Fruit fly (Drosophila melanogaster) S2 (cell line): ENCODE data around the gene CG34307.

Experiments
- CG8478 ChIP-seq: fragments of >200 bp; optimal IDR thresholded peaks from 2 replicates; lab custom pipeline; 2018
- CTCF ChIP-seq, 2 experiments: fragments of >200 bp; optimal IDR thresholded peaks; 2 replicates each; lab custom pipeline; 2018

CG34307 gene

DNA sequence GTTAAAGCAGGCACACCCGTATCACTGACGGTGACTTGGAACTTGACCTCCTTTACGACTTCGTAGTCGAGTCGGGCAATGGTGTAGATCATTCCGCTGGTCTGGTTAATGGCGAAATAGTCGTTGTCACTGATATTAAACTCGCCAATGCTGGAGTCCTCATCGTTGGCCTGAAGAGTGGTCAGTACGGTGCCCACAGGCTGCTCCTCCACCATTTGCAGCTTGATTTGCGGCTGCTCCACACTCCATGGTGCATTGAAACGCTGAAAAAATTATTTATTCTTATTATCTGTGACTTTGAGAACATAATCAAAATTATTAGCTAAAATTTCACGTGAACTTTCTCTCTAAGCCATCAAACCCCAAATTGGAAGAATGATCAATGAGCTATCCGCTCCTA, at the start of gene CG34307:
TSS of gene CG34307 (plus strand) at position 301 of the 400 bp plus-strand sequence.
- no peak for TF ChIP-seq CTCF (optimal IDR thresholded peaks at IDR 0.05; lab: Kevin White, UChicago)
- TF ChIP-seq CG8478 (lab: Kevin White, UChicago) = no peak

DNA sequence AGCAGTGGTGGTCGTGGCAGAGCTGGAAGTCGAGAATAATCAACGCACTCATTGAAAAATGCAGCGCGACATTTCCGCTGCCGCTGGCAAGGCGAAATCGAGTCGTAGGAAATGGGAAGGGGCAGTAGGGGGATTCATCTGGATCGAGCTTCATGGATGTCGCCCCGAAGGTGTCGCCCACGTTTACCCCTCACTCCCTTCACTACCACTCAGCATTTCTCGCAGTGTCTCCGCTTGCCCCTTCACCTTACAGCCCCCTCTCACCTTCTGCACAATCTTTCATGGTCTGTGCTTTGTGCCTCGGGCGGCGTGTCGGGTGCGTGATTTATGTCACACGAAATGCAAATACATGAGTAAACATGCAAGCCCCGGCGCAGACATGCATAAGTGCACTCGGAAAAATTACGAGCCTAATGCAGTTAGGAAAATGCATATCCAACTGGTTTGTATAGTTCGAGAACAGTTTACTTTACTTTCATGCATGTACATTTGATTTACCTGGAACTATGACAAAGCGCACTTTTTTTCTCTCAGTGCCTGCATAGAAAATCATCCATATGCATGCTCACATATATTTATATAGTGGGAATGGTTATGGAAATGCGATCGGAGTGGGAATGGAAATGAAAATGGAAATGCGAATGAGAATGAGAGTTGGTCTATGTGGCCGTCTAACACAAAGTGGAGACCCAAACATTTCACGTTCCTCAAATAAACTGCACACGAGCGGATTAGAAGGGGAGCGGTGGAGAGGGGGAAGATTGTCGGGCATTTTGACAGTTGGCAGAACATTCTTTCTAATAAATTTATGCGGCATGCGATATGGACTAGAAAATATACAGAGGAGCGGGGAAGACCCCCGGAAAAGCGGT, 47.8 kb upstream of the CG34307 start:
- no peak for TF ChIP-seq CTCF (optimal IDR thresholded peaks at IDR 0.05; lab: Kevin White, UChicago)
- TF ChIP-seq CG8478 (lab: Kevin White, UChicago) = no peak

DNA sequence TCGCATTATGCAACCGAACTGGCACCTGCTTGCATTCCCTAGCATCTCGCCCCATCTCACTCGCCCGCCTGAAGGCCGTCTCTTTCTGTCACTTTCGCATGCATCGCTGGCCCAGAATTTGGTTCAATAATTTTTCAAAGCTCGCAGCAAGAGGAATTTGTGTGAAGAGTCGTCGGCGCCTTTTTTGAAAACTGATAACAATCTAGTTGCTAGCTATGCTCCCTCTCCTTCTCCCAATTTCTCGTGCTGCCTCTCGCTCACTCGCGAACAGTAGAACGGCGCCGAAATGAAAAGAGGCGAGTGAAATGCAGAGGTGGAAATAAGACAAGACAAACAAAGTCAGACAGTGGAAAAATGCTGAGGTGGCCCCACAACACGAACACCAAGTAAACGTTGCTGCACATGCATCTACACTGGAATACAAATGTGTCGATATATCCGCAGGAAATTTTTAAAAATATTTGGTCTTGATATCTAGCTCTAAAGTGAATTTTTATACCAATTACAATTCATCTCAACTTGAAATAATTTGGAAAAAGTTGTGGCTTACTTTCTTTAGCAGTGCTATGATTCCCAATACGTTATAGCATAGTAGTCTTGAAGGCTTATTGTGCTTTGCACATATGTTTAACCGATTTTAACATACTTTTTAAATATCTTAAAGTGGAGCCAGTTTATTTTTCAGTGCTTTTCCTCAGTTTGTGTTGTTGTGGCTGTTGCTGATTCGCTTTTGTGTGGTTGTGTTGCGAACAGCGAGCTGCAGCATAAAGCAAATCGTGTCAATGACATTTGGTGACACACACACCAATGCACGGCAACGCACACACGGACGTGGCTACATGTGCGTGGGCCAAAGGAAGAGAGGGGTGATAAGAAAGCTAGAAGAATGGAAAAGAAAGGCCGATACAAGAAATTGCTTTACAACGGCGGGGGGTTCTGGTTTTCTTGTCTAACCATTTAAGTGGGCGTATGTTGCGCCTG, 46.2 kb upstream of the CG34307 start:
- TF ChIP-seq CG8478 (lab: Kevin White, UChicago) (no peak), CTCF (optimal IDR thresholded peaks at IDR 0.05; lab: Kevin White, UChicago) (no peak)

DNA sequence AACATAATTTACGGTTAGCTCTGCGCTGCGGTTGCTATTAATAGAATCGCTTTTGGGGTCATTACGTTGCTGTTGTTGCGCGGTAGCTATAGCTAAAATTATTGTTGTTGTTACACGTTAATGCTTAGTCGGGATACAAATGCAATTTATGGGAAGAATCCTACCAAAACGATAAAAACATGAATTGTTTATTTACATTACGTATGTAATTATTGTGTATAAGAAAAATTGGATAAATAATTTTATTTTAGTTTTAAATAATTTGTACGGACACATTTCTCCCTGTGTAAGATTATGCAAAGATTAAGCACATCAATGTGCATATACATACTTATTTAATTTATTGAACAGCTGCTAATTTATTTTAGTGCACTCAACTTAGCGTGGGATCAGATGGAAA, 45.4 kb upstream of the CG34307 start:
- TF ChIP-seq CTCF (optimal IDR thresholded peaks at IDR 0.05; lab: Kevin White, UChicago) (no peak), CG8478 (lab: Kevin White, UChicago) (no peak)

DNA sequence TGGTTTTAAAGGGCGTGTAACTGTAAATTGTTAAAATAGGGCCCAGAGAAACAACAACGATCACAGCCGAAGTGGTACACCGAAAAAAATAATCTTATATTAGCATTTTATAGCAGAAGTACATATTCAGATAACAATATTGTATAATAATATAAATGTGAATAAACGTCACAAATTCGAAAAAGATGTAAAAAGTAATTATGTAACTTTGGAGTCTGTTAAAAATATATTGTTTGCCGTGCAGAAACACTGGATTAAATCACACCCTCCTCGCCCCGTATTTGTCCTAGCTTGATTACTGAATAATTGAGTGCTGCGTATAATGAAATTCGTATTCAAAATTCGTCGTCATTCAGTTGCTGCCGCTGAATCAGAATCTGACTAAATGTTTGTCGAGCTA, 42.2 kb upstream of the CG34307 start:
- TF ChIP-seq CG8478 (lab: Kevin White, UChicago) = no peak
- TF ChIP-seq CTCF (optimal IDR thresholded peaks at IDR 0.05; lab: Kevin White, UChicago) = no peak

DNA sequence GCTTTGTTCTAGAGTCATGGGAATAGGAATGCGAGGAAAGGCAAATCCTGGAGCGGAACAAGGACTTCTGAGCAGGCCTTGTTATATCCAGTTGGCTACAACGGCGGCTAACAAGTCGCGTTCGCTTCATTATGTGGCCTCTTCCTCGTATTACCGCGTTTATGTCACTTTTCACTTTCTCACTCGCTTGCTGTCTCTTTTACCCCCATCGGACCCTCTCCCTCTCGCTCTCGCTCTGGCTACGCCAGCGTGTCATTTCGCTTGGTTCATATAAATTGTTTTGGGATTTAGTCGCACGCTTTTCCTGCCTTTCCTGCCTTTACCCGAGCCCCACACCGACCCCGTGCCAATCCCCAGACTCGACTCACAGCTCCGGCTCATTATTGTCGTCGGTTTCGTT, 41.1 kb upstream of the CG34307 start:
- TF ChIP-seq CG8478 (lab: Kevin White, UChicago) = no peak
- TF ChIP-seq CTCF (optimal IDR thresholded peaks at IDR 0.05; lab: Kevin White, UChicago) = no peak

DNA sequence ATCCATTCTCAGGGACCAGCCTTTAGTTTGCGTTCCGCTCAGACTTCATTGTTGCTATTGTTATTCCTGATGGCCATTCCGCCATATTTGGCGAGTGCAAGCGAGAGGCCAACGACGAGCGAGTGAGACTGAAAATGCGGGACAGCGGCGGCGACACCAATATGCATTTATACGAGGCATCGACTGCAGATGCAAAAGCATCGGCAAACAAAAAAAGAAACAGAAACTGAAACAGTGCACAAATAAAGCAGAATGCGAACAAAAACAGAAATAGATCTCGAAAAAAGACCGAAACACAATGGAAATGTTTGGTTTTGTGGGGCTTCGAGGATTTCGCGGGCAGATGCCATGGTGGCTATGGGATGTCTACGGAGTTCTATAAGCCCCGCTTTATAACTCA, 38.3 kb upstream of the CG34307 start:
- no peak for TF ChIP-seq CG8478 (lab: Kevin White, UChicago)
- no peak for TF ChIP-seq CTCF (optimal IDR thresholded peaks at IDR 0.05; lab: Kevin White, UChicago)

DNA sequence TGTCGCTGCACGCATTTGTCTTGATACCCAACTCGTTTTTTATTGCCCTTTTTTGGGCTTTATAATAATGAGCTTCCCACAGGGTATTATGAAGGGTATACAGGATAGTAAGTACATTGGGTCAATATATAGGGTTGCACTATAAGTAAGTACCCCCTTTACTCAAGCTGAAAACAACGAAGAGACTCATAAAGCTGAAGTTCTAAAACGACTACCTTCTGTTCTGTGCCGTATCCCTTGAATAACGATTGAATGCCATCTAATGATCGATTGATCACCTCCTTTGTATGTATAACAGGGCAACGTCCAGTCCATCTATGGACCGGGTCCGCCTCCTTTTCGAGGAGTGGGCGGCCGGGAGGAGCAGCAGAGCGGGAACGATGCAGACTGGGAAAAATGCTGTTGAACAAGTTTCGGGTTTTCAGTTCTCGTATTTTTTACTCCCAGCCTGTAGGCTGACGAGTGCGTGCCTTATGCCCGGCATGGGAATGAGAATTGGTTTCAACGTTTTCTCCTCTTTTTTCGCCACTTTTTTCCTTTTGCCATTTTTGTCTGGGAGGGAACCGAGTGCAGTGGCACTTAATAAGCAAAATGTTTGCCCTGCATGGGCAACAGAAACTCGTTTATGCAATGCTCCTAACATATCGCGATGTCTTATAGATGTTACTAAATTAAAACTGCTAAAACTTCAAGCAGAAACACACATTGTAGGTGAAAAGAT, 37.7 kb upstream of the CG34307 start:
- TF ChIP-seq CG8478 (lab: Kevin White, UChicago) (no peak), CTCF (optimal IDR thresholded peaks at IDR 0.05; lab: Kevin White, UChicago) (no peak)

DNA sequence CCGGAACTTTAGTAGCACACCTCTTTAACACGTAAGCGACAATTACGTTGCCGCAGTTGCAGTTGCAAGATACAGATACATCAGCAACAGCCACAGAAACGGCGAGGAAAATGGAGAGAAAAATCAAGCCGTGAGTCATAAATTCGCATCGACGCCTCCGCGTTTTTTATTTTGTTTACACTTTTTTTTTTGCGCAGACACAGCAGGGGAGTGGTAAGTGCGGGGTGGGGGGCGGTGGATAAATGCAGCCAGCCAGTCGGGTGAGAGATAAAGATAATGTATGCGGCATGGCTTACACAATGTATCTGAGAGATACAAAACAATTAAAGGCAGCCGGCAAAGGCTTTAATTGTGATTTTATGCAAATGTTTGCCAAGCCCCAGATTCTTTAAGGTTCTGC, 32.2 kb upstream of the CG34307 start:
- TF ChIP-seq CTCF (optimal IDR thresholded peaks at IDR 0.05; lab: Kevin White, UChicago) (no peak), CG8478 (lab: Kevin White, UChicago) (no peak)

DNA sequence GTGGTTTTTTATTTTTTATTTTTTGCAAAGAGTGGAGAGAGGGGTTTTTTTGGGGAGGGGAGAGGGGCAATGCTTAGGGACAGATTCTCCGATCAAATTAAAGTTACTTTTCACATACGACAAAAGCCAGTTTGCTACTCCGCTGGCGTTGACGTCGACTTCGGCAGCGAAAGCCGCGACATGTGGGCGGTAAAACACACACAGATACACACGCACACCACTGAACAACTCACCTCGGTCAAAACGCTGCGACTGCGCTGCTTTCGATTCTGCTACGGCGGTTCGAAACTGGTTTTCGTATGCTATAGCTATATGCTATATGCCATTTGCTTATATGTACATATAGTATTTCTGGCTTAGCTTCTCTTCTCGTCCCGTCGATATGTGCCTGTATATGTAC, 28.8 kb upstream of the CG34307 start:
- no peak for TF ChIP-seq CTCF (optimal IDR thresholded peaks at IDR 0.05; lab: Kevin White, UChicago)
- TF ChIP-seq CG8478 (lab: Kevin White, UChicago) = no peak

DNA sequence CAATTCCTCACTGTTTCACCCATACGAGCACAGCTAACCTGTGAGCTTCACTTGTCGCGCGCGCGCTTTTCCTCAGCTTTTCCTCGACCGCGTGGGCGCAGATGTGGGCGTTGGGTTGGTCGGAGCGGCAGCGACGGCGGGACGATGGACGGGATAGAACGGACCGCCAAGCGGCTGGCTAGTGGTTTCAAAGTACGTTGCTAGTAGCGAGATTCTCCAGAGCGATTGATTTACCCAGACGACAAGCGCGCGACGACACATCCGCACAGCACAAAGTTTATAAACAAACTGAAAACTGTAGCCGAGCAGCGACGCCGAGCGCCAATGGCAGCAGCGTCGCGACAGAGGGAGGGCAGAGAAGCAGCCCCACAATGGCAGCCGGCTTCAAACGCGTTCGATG, 28.2 kb upstream of the CG34307 start, which contains the start of gene CG6959:
TSS of gene CG6959 (minus strand) at position 292 of the 400 bp plus-strand sequence.
- TF ChIP-seq CTCF (optimal IDR thresholded peaks at IDR 0.05; lab: Kevin White, UChicago) (no peak), CG8478 (lab: Kevin White, UChicago) (no peak)

DNA sequence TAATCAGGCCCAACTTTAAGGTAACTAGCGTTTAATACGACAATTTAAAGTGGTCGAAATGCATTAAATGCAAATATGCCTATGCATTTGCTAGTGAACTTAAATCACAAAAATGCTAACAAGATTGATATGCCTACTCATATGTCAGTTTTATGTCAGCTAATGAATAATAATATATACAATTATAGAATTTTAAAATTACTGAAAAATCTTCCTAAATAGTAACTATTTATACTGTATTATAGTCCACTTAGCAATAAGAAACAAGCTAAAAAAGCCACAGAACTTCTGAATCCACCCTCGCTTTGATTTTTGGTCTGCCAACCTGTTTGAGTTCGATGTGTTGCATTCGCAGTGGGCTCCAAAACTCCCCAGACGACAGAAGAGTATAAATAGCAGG, 27.7 kb upstream of the CG34307 start:
- TF ChIP-seq CTCF (optimal IDR thresholded peaks at IDR 0.05; lab: Kevin White, UChicago) = no peak
- no peak for TF ChIP-seq CG8478 (lab: Kevin White, UChicago)

DNA sequence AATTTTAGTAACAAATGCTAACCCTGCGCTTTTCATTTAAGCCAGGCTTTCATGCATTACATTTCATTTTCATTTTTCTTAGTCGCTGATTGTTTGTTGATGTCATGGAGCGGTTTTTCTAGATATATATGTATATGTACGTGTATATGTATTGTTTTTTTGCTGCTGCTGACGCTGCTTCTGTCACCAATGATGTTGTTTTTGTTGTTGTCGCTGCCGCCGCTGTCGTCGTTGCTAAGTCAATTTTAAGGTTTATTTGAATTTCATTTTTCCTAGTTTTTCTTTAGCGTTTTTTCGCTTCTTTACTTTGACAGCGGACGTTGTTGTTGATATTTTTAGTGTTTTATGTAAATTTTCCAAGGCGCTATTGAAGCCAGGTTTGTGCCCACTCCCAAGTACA, 27.2 kb upstream of the CG34307 start:
- no peak for TF ChIP-seq CTCF (optimal IDR thresholded peaks at IDR 0.05; lab: Kevin White, UChicago)
- no peak for TF ChIP-seq CG8478 (lab: Kevin White, UChicago)

DNA sequence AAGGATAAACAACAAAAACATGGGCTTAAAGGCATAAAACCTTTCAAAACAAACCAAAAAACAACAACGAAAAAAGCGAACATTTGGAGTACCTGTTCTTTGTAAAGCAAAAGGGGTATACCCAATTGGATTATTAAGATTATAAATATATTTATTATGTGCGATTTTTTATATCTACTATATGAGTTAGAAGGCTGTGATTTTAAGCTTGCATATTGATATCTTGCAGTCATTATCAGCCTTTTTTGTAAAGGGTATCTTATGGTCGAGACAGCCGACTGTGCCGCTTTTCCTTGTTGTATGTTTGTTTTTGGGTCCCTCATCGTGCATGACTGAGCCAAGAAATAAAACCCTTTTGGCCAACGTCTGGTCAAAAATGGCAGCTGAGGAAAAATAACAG, 24.7 kb upstream of the CG34307 start:
- TF ChIP-seq CG8478 (lab: Kevin White, UChicago) (no peak), CTCF (optimal IDR thresholded peaks at IDR 0.05; lab: Kevin White, UChicago) (no peak)
